Worm (Caenorhabditis elegans) whole organism, young adult: ENCODE data around the gene ska-3.

Experiments used
- B0019.2 ChIP-seq: fragments of 200-800 bp; sonication (Bioruptor generic); conservative IDR thresholded peaks from 2 replicates; pipeline ENCODE4 v1.3.6; 2022; ENCODE audit warnings: missing genetic modification reagents, missing genetic modification characterization, missing compliant biosample characterization
- B0336.3 ChIP-seq: fragments of 200-800 bp; sonication (Bioruptor generic); IDR thresholded peaks from 2 replicates; pipeline ENCODE4 v1.3.6; 2022; ENCODE audit warnings: missing genetic modification characterization, missing compliant biosample characterization
- C06A6.2 ChIP-seq: fragments of 200-800 bp; sonication (Bioruptor generic); conservative IDR thresholded peaks from 2 replicates; pipeline ENCODE4 v1.3.6; 2022; ENCODE audit warnings: missing genetic modification characterization, missing compliant biosample characterization
- F33H1.4 ChIP-seq: fragments of 200-800 bp; sonication (Bioruptor generic); IDR thresholded peaks from 2 replicates; pipeline ENCODE4 v1.3.6; 2022; ENCODE audit warnings: missing genetic modification reagents, missing genetic modification characterization, missing compliant biosample characterization
- F49E8.2 ChIP-seq: sonication (generic microtip); optimal IDR thresholded peaks from 3 replicates; lab custom pipeline; 2017; ENCODE audit warnings: missing genetic modification characterization, mild to moderate bottlenecking, missing compliant biosample characterization, antibody characterized with exemption, moderate library complexity; ENCODE audit not compliant: insufficient read depth
- F52B5.7 ChIP-seq: sonication (generic microtip); optimal IDR thresholded peaks from 2 replicates; lab custom pipeline; 2016; ENCODE audit warnings: mild to moderate bottlenecking, missing genetic modification characterization, missing compliant biosample characterization
- F55B11.4 ChIP-seq: sonication (generic microtip); optimal IDR thresholded peaks from 2 replicates; lab custom pipeline; 2016; ENCODE audit warnings: missing compliant biosample characterization, missing genetic modification characterization, borderline replicate concordance; ENCODE audit not compliant: insufficient read depth
- T07F8.4 ChIP-seq: sonication (generic microtip); optimal IDR thresholded peaks from 2 replicates; lab custom pipeline; 2016; ENCODE audit warnings: mild to moderate bottlenecking, missing genetic modification characterization, moderate library complexity, missing compliant biosample characterization
- T26A5.8 ChIP-seq: sonication (generic microtip); optimal IDR thresholded peaks from 2 replicates; lab custom pipeline; 2016; ENCODE audit warnings: missing genetic modification characterization, missing compliant biosample characterization
- Y53G8AR.9 ChIP-seq: fragments of 200-800 bp; sonication (Bioruptor generic); conservative IDR thresholded peaks from 2 replicates; pipeline ENCODE4 v1.3.6; 2022; ENCODE audit warnings: missing genetic modification reagents, missing genetic modification characterization, missing compliant biosample characterization
- Y56A3A.18 ChIP-seq: fragments of 200-800 bp; sonication (Bioruptor generic); IDR thresholded peaks from 2 replicates; pipeline ENCODE4 v1.3.6; 2022; ENCODE audit warnings: missing genetic modification reagents, missing genetic modification characterization, missing compliant biosample characterization
- Y95B8A.8 ChIP-seq: fragments of 200-800 bp; sonication (Bioruptor generic); IDR thresholded peaks from 2 replicates; pipeline ENCODE4 v1.3.6; 2022; ENCODE audit warnings: missing genetic modification reagents, missing genetic modification characterization, missing compliant biosample characterization
- ZK185.1 ChIP-seq: sonication (generic microtip); optimal IDR thresholded peaks from 2 replicates; lab custom pipeline; 2016; ENCODE audit warnings: mild to moderate bottlenecking, missing genetic modification characterization, missing compliant biosample characterization; ENCODE audit not compliant: poor library complexity, severe bottlenecking
- athp-1 ChIP-seq: sonication (generic microtip); optimal IDR thresholded peaks from 2 replicates; lab custom pipeline; 2017; ENCODE audit warnings: mild to moderate bottlenecking, missing genetic modification characterization, missing compliant biosample characterization
- bed-2 ChIP-seq: fragments of 200-800 bp; sonication (Bioruptor generic); IDR thresholded peaks from 2 replicates; pipeline ENCODE4 v1.3.6; 2022; ENCODE audit warnings: missing genetic modification reagents, missing genetic modification characterization, missing compliant biosample characterization
- cebp-1 ChIP-seq, 2 experiments: fragments of 200-800 bp in 1 of 2; sonication (Bioruptor generic) in 1 of 2; sonication (generic microtip) in 1 of 2; IDR thresholded peaks in 1 of 2; optimal IDR thresholded peaks in 1 of 2; 2 replicates each; pipeline versions ENCODE4 v1.3.6 to Lab custom; 2017 to 2022; ENCODE audit warnings: missing compliant biosample characterization in 2 of 2, missing genetic modification characterization in 2 of 2, mild to moderate bottlenecking in 1 of 2, missing genetic modification reagents in 1 of 2, moderate library complexity in 1 of 2
- cebp-2 ChIP-seq: fragments of 200-800 bp; sonication (Bioruptor generic); IDR thresholded peaks from 2 replicates; pipeline ENCODE4 v1.3.6; 2022; ENCODE audit warnings: missing genetic modification characterization, missing compliant biosample characterization
- ceh-27 ChIP-seq: fragments of 200-800 bp; sonication (Bioruptor generic); optimal IDR thresholded peaks from 2 replicates; lab custom pipeline; 2018; ENCODE audit warnings: mild to moderate bottlenecking, missing genetic modification characterization, moderate library complexity, missing compliant biosample characterization
- ceh-40 ChIP-seq: fragments of 200-800 bp; sonication (Bioruptor generic); IDR thresholded peaks from 2 replicates; pipeline ENCODE4 v1.3.6; 2022; ENCODE audit warnings: missing genetic modification characterization, missing compliant biosample characterization
- ceh-91 ChIP-seq: fragments of 200-800 bp; sonication (Bioruptor generic); IDR thresholded peaks from 2 replicates; pipeline ENCODE4 v1.3.6; 2022; ENCODE audit warnings: missing genetic modification reagents, missing genetic modification characterization, missing compliant biosample characterization
- chd-7 ChIP-seq: sonication (generic microtip); optimal IDR thresholded peaks from 2 replicates; lab custom pipeline; 2016; ENCODE audit warnings: mild to moderate bottlenecking, missing genetic modification characterization, moderate library complexity, missing compliant biosample characterization
- dox-1 ChIP-seq: fragments of 200-800 bp; sonication (Bioruptor generic); IDR thresholded peaks from 2 replicates; pipeline ENCODE4 v1.3.6; 2022; ENCODE audit warnings: missing genetic modification reagents, missing genetic modification characterization, missing compliant biosample characterization
- egl-18 ChIP-seq: fragments of 200-800 bp; sonication (Bioruptor generic); IDR thresholded peaks from 2 replicates; pipeline ENCODE4 v1.3.6; 2022; ENCODE audit warnings: missing genetic modification reagents, missing genetic modification characterization, missing compliant biosample characterization
- egl-44 ChIP-seq: fragments of 200-800 bp; sonication (Bioruptor generic); IDR thresholded peaks from 2 replicates; pipeline ENCODE4 v1.3.6; 2022; ENCODE audit warnings: missing genetic modification reagents, missing genetic modification characterization, missing compliant biosample characterization
- egrh-3 ChIP-seq: fragments of 200-800 bp; sonication (Bioruptor generic); IDR thresholded peaks from 2 replicates; pipeline ENCODE4 v1.3.6; 2022; ENCODE audit warnings: missing genetic modification reagents, missing genetic modification characterization, missing compliant biosample characterization
- gei-17 ChIP-seq: fragments of 200-800 bp; sonication (Bioruptor generic); optimal IDR thresholded peaks from 2 replicates; lab custom pipeline; 2018; ENCODE audit warnings: mild to moderate bottlenecking, missing genetic modification characterization, missing compliant biosample characterization
- him-1 ChIP-seq: sonication (generic microtip); optimal IDR thresholded peaks from 2 replicates; lab custom pipeline; 2016; ENCODE audit warnings: missing genotype, missing genetic modification reagents, missing genetic modification characterization, missing compliant biosample characterization
- hlh-12 ChIP-seq: sonication (generic microtip); optimal IDR thresholded peaks from 2 replicates; lab custom pipeline; 2016; ENCODE audit warnings: missing genetic modification characterization, missing compliant biosample characterization
- lin-35 ChIP-seq, 3 experiments: fragments of 150-350 bp in 2 of 3; sonication (generic microtip) in 1 of 3; optimal IDR thresholded peaks; 2 replicates each; lab custom pipeline; 2014 to 2018; ENCODE audit warnings: missing biosample characterization in 3 of 3, missing genetic modification characterization in 3 of 3, missing genetic modification reagents in 3 of 3
- lsl-1 ChIP-seq: fragments of 200-800 bp; sonication (Bioruptor generic); optimal IDR thresholded peaks from 2 replicates; lab custom pipeline; 2018; ENCODE audit warnings: mild to moderate bottlenecking, missing genetic modification characterization, moderate library complexity, missing compliant biosample characterization
- lsy-27 ChIP-seq: sonication (generic microtip); optimal IDR thresholded peaks from 2 replicates; lab custom pipeline; 2017; ENCODE audit warnings: missing genetic modification characterization, mild to moderate bottlenecking, missing compliant biosample characterization, antibody characterized with exemption, missing genotype, borderline replicate concordance; ENCODE audit not compliant: insufficient read depth
- madf-10 ChIP-seq: sonication (generic microtip); optimal IDR thresholded peaks from 2 replicates; lab custom pipeline; 2016; ENCODE audit warnings: mild to moderate bottlenecking, missing genetic modification characterization, missing compliant biosample characterization
- madf-3 ChIP-seq: fragments of 200-800 bp; sonication (Bioruptor generic); IDR thresholded peaks from 2 replicates; pipeline ENCODE4 v1.3.6; 2022; ENCODE audit warnings: missing genetic modification reagents, missing genetic modification characterization, missing compliant biosample characterization
- mcd-1 ChIP-seq: fragments of 200-800 bp; sonication (Bioruptor generic); IDR thresholded peaks from 2 replicates; pipeline ENCODE4 v1.3.6; 2022; ENCODE audit warnings: missing genetic modification reagents, missing genetic modification characterization, missing compliant biosample characterization
- mel-28 ChIP-seq: sonication (generic microtip); optimal IDR thresholded peaks from 2 replicates; lab custom pipeline; 2016; ENCODE audit warnings: borderline replicate concordance, mild to moderate bottlenecking, missing genetic modification characterization, missing compliant biosample characterization
- mes-4 ChIP-seq: sonication (generic microtip); optimal IDR thresholded peaks from 2 replicates; lab custom pipeline; 2016; ENCODE audit warnings: missing genotype, missing genetic modification characterization, missing compliant biosample characterization
- nhr-179 ChIP-seq: sonication (generic microtip); optimal IDR thresholded peaks from 2 replicates; lab custom pipeline; 2016; ENCODE audit warnings: mild to moderate bottlenecking, missing genetic modification characterization, missing compliant biosample characterization
- nhr-80 ChIP-seq: sonication (generic microtip); optimal IDR thresholded peaks from 2 replicates; lab custom pipeline; 2016; ENCODE audit warnings: missing genetic modification characterization, missing compliant biosample characterization
- rcor-1 ChIP-seq: fragments of 200-800 bp; sonication (Bioruptor generic); IDR thresholded peaks from 2 replicates; pipeline ENCODE4 v1.3.6; 2022; ENCODE audit warnings: missing genetic modification reagents, missing genetic modification characterization, missing compliant biosample characterization
- snpc-4 ChIP-seq, 5 experiments: fragments of 150-350 bp in 1 of 5; sonication (generic microtip) in 4 of 5; optimal IDR thresholded peaks; 2 replicates each; lab custom pipeline; 2014 to 2018; ENCODE audit warnings: missing genetic modification characterization in 5 of 5, missing biosample characterization in 3 of 5, antibody characterized with exemption in 2 of 5, mild to moderate bottlenecking in 2 of 5, missing compliant biosample characterization in 2 of 5, missing genotype in 2 of 5, moderate library complexity in 2 of 5, missing genetic modification reagents in 1 of 5
- somi-1 ChIP-seq: fragments of 200-800 bp; sonication (Bioruptor generic); optimal IDR thresholded peaks from 2 replicates; lab custom pipeline; 2018; ENCODE audit warnings: mild to moderate bottlenecking, missing genetic modification characterization, missing compliant biosample characterization
- sptf-2 ChIP-seq: fragments of 200-800 bp; sonication (Bioruptor generic); optimal IDR thresholded peaks from 2 replicates; lab custom pipeline; 2018; ENCODE audit warnings: mild to moderate bottlenecking, missing genetic modification characterization, missing compliant biosample characterization
- zim-3 ChIP-seq: sonication (generic microtip); optimal IDR thresholded peaks from 2 replicates; lab custom pipeline; 2017; ENCODE audit warnings: mild to moderate bottlenecking, missing genetic modification characterization, moderate library complexity, missing compliant biosample characterization
- ztf-26 ChIP-seq: sonication (generic microtip); optimal IDR thresholded peaks from 2 replicates; lab custom pipeline; 2017; ENCODE audit warnings: missing genetic modification characterization, missing compliant biosample characterization
- ztf-28 ChIP-seq: fragments of 200-800 bp; sonication (Bioruptor generic); IDR thresholded peaks from 2 replicates; pipeline ENCODE4 v1.3.6; 2022; ENCODE audit warnings: missing genetic modification reagents, missing genetic modification characterization, missing compliant biosample characterization
- ztf-3 ChIP-seq: fragments of 200-800 bp; sonication (Bioruptor generic); optimal IDR thresholded peaks from 2 replicates; lab custom pipeline; 2018; ENCODE audit warnings: mild to moderate bottlenecking, missing genetic modification characterization, missing compliant biosample characterization
- ztf-6 ChIP-seq: fragments of 200-800 bp; sonication (Bioruptor generic); IDR thresholded peaks from 2 replicates; pipeline ENCODE4 v1.3.6; 2022; ENCODE audit warnings: missing genetic modification reagents, missing genetic modification characterization, missing compliant biosample characterization

Gene ska-3

ce11 chrIII:5706077-5706627 lies 27.3 kb upstream of the ska-3 start, which contains the start of gene rpl-23 (continued):
- TF ChIP-seq sptf-2 (GFP tag; lab: Kevin White, UChicago) (no peak), chd-7 (tag; lab: Kevin White, UChicago) (no peak), F55B11.4 (tag; lab: Kevin White, UChicago) (no peak), egl-44 (GFP tag; lab: Robert Waterston, UW) (no peak), T07F8.4 (tag; lab: Kevin White, UChicago) (no peak), Y53G8AR.9 (GFP tag; lab: Robert Waterston, UW) (peak; percentile 85), F33H1.4 (GFP tag; lab: Robert Waterston, UW) (peak; percentile 98), Y56A3A.18 (no peak), ztf-3 (GFP tag; lab: Kevin White, UChicago) (no peak), nhr-179 (tag; lab: Kevin White, UChicago) (no peak), ceh-91 (GFP tag; lab: Robert Waterston, UW) (peak; percentile 68), zim-3 (tag; lab: Kevin White, UChicago) (no peak), snpc-4 (GFP tag; optimal IDR thresholded peaks at IDR 0.05; lab: Kevin White, UChicago) (peak; percentile 57), snpc-4 (tag; optimal IDR thresholded peaks at IDR 0.05; lab: Kevin White, UChicago) (peak; percentile 32 to 85 (median 59)), dox-1 (GFP tag; lab: Robert Waterston, UW) (peak; percentile 60; the same call in 1 of the 2 replicates), F49E8.2 (tag; lab: Kevin White, UChicago) (peak; percentile 82), F52B5.7 (tag; lab: Kevin White, UChicago) (no peak), cebp-2 (no peak), mel-28 (tag; lab: Kevin White, UChicago) (no peak), egrh-3 (GFP tag; lab: Robert Waterston, UW) (no peak), gei-17 (GFP tag; lab: Kevin White, UChicago) (no peak), C06A6.2 (GFP tag; lab: Robert Waterston, UW) (0 out of 2 replicates have a peak, but pooled peaks have one; percentile 19), madf-3 (GFP tag; lab: Robert Waterston, UW) (peak; percentile 86), mes-4 (no peak), athp-1 (peak; percentile 81), bed-2 (GFP tag; lab: Robert Waterston, UW) (no peak), lsy-27 (peak; percentile 53), somi-1 (GFP tag; lab: Kevin White, UChicago) (no peak), lin-35 (GFP tag; optimal IDR thresholded peaks at IDR 0.05; lab: Kevin White, UChicago) (peak in 1 of 3 experiments; percentile 85), B0336.3 (GFP tag; lab: Robert Waterston, UW) (no peak), mcd-1 (GFP tag; lab: Robert Waterston, UW) (peak; percentile 73), ceh-27 (GFP tag; lab: Kevin White, UChicago) (peak; percentile 77), nhr-80 (tag; lab: Kevin White, UChicago) (peak; percentile 5), hlh-12 (tag; lab: Kevin White, UChicago) (no peak), rcor-1 (peak; percentile 69), him-1 (tag; lab: Kevin White, UChicago) (no peak), T26A5.8 (tag; lab: Kevin White, UChicago) (no peak), Y95B8A.8 (GFP tag; lab: Robert Waterston, UW) (peak; percentile 74; the same call in 1 of the 2 replicates), lsl-1 (GFP tag; lab: Kevin White, UChicago) (peak; percentile 62), ztf-28 (no peak), egl-18 (GFP tag; lab: Robert Waterston, UW) (no peak), ZK185.1 (tag; lab: Kevin White, UChicago) (peak; percentile 81), ceh-40 (GFP tag; lab: Robert Waterston, UW) (no peak), madf-10 (peak; percentile 55), ztf-6 (GFP tag; lab: Robert Waterston, UW) (no peak), cebp-1 (GFP tag; IDR thresholded peaks at IDR 0.05; lab: Robert Waterston, UW) (no peak; the same call in 1 of the 2 replicates), cebp-1 (tag; optimal IDR thresholded peaks at IDR 0.05; lab: Kevin White, UChicago) (peak; percentile 68), B0019.2 (GFP tag; lab: Robert Waterston, UW) (peak; percentile 48; the same call in 1 of the 2 replicates), ztf-26 (tag; lab: Kevin White, UChicago) (no peak)
